Fruit fly (Drosophila melanogaster): ENCODE data around the gene Cad87A.
A peak's percentile ranks its signal among the peaks of the same experiment; 100 is the strongest.

Cad87A gene

dm6 chr3R:11968030-11968753 is 19.3 kb upstream of the Cad87A start (continued):
- TF ChIP-seq zen2 (GFP tag; IDR thresholded peaks at IDR 0.05; ENCODE audit: partially characterized antibody) (no peak), Atf6 (GFP tag; IDR thresholded peaks at IDR 0.05) (peak; percentile 43; the same call in 1 of the 2 replicates), Dip2 (GFP tag; IDR thresholded peaks at IDR 0.05) (no peak), HLH3B (GFP tag; IDR thresholded peaks at IDR 0.05) (no peak), knrl (GFP tag; IDR thresholded peaks at IDR 0.05; ENCODE audit: partially characterized antibody) (no peak), Fer3 (tag; optimal IDR thresholded peaks at IDR 0.05) (peak; percentile 23), dmrt99B (tag; optimal IDR thresholded peaks at IDR 0.05) (no peak), pan (optimal IDR thresholded peaks at IDR 0.05) (no peak), pan (GFP tag; optimal IDR thresholded peaks at IDR 0.05 in 1 of 2, IDR thresholded peaks at IDR 0.05 in 1 of 2) (no peak), CG18476 (GFP tag; optimal IDR thresholded peaks at IDR 0.05) (no peak), CG17568 (GFP tag; optimal IDR thresholded peaks at IDR 0.05) (no peak), kni (GFP tag; optimal IDR thresholded peaks at IDR 0.05) (peak; percentile 1), Dref (GFP tag; IDR thresholded peaks at IDR 0.05) (no peak), mirr (GFP tag; optimal IDR thresholded peaks at IDR 0.05) (peak; percentile 91), seq (GFP tag; IDR thresholded peaks at IDR 0.05) (no peak), lmd (GFP tag; IDR thresholded peaks at IDR 0.05) (no peak), Hey (tag; optimal IDR thresholded peaks at IDR 0.05) (peak; percentile 60), sqz (GFP tag; optimal IDR thresholded peaks at IDR 0.05) (no peak), schlank (tag; optimal IDR thresholded peaks at IDR 0.05) (peak; percentile 24), cad (GFP tag; optimal IDR thresholded peaks at IDR 0.05) (no peak), CG6813 (GFP tag; optimal IDR thresholded peaks at IDR 0.05) (no peak), CG8290 (GFP tag; optimal IDR thresholded peaks at IDR 0.05) (no peak), CG8290 (tag; optimal IDR thresholded peaks at IDR 0.05) (peak in 1 of 2 experiments; percentile 31), CG17385 (GFP tag; optimal IDR thresholded peaks at IDR 0.05) (no peak), Hmx (GFP tag; optimal IDR thresholded peaks at IDR 0.05) (no peak), Sry-β (GFP tag; optimal IDR thresholded peaks at IDR 0.05) (no peak), bsh (GFP tag; optimal IDR thresholded peaks at IDR 0.05) (no peak), tx (GFP tag; optimal IDR thresholded peaks at IDR 0.05) (no peak), CG8944 (GFP tag; optimal IDR thresholded peaks at IDR 0.05) (no peak), CG1233 (GFP tag; optimal IDR thresholded peaks at IDR 0.05) (no peak), tll (GFP tag; optimal IDR thresholded peaks at IDR 0.05) (no peak), CG3281 (GFP tag; optimal IDR thresholded peaks at IDR 0.05) (no peak), Scr (GFP tag; IDR thresholded peaks at IDR 0.05; ENCODE audit: partially characterized antibody) (no peak), lbe (GFP tag; optimal IDR thresholded peaks at IDR 0.05) (no peak), ro (GFP tag; IDR thresholded peaks at IDR 0.05) (no peak), CG4328 (GFP tag; optimal IDR thresholded peaks at IDR 0.05) (no peak), usp (GFP tag; optimal IDR thresholded peaks at IDR 0.05) (no peak), her (GFP tag; optimal IDR thresholded peaks at IDR 0.05) (no peak), CG10147 (GFP tag; optimal IDR thresholded peaks at IDR 0.05) (no peak), pum (GFP tag; optimal IDR thresholded peaks at IDR 0.05) (no peak), CG5953 (GFP tag; IDR thresholded peaks at IDR 0.05) (no peak), prd (optimal IDR thresholded peaks at IDR 0.05) (no peak), prd (GFP tag; IDR thresholded peaks at IDR 0.05) (no peak), Dbx (GFP tag; IDR thresholded peaks at IDR 0.05) (no peak), ATbp (GFP tag; optimal IDR thresholded peaks at IDR 0.05) (peak; percentile 30), CG3726 (GFP tag; IDR thresholded peaks at IDR 0.05) (no peak), CG13296 (GFP tag; optimal IDR thresholded peaks at IDR 0.05) (peak; percentile 14), CG9609 (GFP tag; optimal IDR thresholded peaks at IDR 0.05) (no peak), MTF-1 (GFP tag; optimal IDR thresholded peaks at IDR 0.05; ENCODE audit: borderline replicate concordance) (no peak), CG18619 (GFP tag; optimal IDR thresholded peaks at IDR 0.05) (no peak)

Measured in whole organism, embryonic.